Worm (Caenorhabditis elegans) whole organism, mixed stage, embryonic: ENCODE results near the gene Y54G2A.41.

Experiments
- M03D4.4 ChIP-seq: sonication (generic microtip); optimal IDR thresholded peaks from 2 replicates; lab custom pipeline; 2017; ENCODE audit warnings: mild to moderate bottlenecking, missing genetic modification characterization, missing compliant biosample characterization
- blmp-1 ChIP-seq: fragments of 150-350 bp; optimal IDR thresholded peaks from 2 replicates; lab custom pipeline; 2014; ENCODE audit warnings: missing biosample characterization, missing genetic modification characterization
- elt-3 ChIP-seq: fragments of 150-350 bp; optimal IDR thresholded peaks from 2 replicates; lab custom pipeline; 2014; ENCODE audit warnings: missing biosample characterization, missing genetic modification characterization
- flh-1 ChIP-seq: fragments of 200-800 bp; sonication (Bioruptor generic); optimal IDR thresholded peaks from 2 replicates; lab custom pipeline; 2018; ENCODE audit warnings: mild to moderate bottlenecking, missing genetic modification characterization, moderate library complexity, missing compliant biosample characterization
- lsy-2 ChIP-seq: fragments of 150-350 bp; optimal IDR thresholded peaks from 2 replicates; lab custom pipeline; 2014; ENCODE audit warnings: missing biosample characterization, missing genetic modification characterization
- mep-1 ChIP-seq: fragments of 150-350 bp; optimal IDR thresholded peaks from 2 replicates; lab custom pipeline; 2017; ENCODE audit warnings: missing biosample characterization, missing genetic modification reagents, missing genetic modification characterization, inconsistent platforms
- nhr-237 ChIP-seq: fragments of 150-350 bp; optimal IDR thresholded peaks from 2 replicates; lab custom pipeline; 2014; ENCODE audit warnings: missing biosample characterization, missing genetic modification characterization
- nhr-28 ChIP-seq: fragments of 150-350 bp; optimal IDR thresholded peaks from 2 replicates; lab custom pipeline; 2014; ENCODE audit warnings: missing biosample characterization, missing genetic modification characterization
- unc-39 ChIP-seq: fragments of 150-350 bp; optimal IDR thresholded peaks from 2 replicates; lab custom pipeline; 2014; ENCODE audit warnings: missing biosample characterization, missing genetic modification characterization
- unc-62 ChIP-seq: fragments of 150-350 bp; optimal IDR thresholded peaks from 2 replicates; lab custom pipeline; 2014; ENCODE audit warnings: missing biosample characterization, missing genetic modification reagents, missing genetic modification characterization

DNA sequence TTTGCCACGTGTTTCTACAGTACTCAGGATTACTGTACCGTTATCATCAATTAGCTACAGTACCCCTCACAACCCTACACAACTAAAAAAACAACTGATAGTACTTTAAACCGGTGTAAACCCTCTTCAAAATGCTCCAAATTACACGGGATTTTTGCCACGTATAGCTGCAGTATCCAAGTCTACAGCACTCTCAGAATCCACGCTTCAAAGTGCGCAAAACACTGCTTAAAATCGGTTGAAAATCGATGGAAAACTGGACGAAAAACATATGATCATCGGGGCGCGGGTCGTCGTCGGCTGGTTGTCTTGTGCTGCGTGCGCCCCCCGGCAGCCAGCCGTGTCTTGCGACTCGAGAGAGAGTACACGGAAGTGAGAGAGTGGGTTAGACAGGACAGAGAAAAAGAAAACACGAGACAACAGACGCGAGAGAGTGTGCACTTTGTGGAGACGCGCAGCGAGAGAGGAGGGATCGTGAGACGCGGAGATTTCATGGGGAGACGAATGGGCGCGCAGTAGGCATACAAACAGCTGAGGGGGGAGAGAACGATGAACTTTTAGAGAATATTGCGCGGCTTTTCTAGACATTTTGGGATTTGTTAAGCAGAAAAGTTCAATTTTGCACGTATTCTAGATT lies 43.2 kb upstream of the Y54G2A.41 start:
- TF ChIP-seq flh-1 (GFP tag; lab: Kevin White, UChicago) (no peak), unc-39 (tag; lab: Kevin White, UChicago) (no peak), mep-1 (tag; lab: Kevin White, UChicago) (no peak), blmp-1 (no peak), nhr-237 (tag; lab: Kevin White, UChicago) (peak; percentile 57), nhr-28 (tag; lab: Kevin White, UChicago) (no peak), M03D4.4 (tag; lab: Kevin White, UChicago) (no peak), lsy-2 (tag; lab: Kevin White, UChicago) (peak; percentile 37), elt-3 (tag; lab: Kevin White, UChicago) (no peak), unc-62 (GFP tag; lab: Kevin White, UChicago) (peak; percentile 9)
